Worm (Caenorhabditis elegans) whole organism, mixed stage, embryonic: Measurements from ENCODE around the gene srx-111.

Source experiments
- M03D4.4 ChIP-seq: sonication (generic microtip); optimal IDR thresholded peaks from 2 replicates; lab custom pipeline; 2017; ENCODE audit warnings: mild to moderate bottlenecking, missing genetic modification characterization, missing compliant biosample characterization
- bed-3 ChIP-seq: fragments of 200-800 bp; sonication (Bioruptor generic); optimal IDR thresholded peaks from 3 replicates; lab custom pipeline; 2018; ENCODE audit warnings: mild to moderate bottlenecking, missing genetic modification characterization, moderate library complexity, missing compliant biosample characterization
- blmp-1 ChIP-seq: fragments of 150-350 bp; optimal IDR thresholded peaks from 2 replicates; lab custom pipeline; 2014; ENCODE audit warnings: missing biosample characterization, missing genetic modification characterization
- ceh-43 ChIP-seq: fragments of 200-800 bp; sonication (Bioruptor generic); optimal IDR thresholded peaks from 2 replicates; lab custom pipeline; 2018; ENCODE audit warnings: mild to moderate bottlenecking, missing genetic modification characterization, moderate library complexity, missing compliant biosample characterization
- ces-1 ChIP-seq: fragments of 150-350 bp; optimal IDR thresholded peaks from 2 replicates; lab custom pipeline; 2014; ENCODE audit warnings: missing biosample characterization, missing genetic modification reagents, missing genetic modification characterization
- cnd-1 ChIP-seq: fragments of 200-800 bp; sonication (Bioruptor generic); optimal IDR thresholded peaks from 2 replicates; lab custom pipeline; 2018; ENCODE audit warnings: mild to moderate bottlenecking, missing genetic modification characterization, missing compliant biosample characterization
- drap-1 ChIP-seq: fragments of 200-800 bp; sonication (Bioruptor generic); optimal IDR thresholded peaks from 3 replicates; lab custom pipeline; 2018; ENCODE audit warnings: mild to moderate bottlenecking, missing genetic modification characterization, missing compliant biosample characterization
- elt-1 ChIP-seq: sonication (generic microtip); optimal IDR thresholded peaks from 2 replicates; lab custom pipeline; 2017; ENCODE audit warnings: missing genetic modification characterization, mild to moderate bottlenecking, missing compliant biosample characterization, antibody characterized with exemption, moderate library complexity, borderline replicate concordance; ENCODE audit not compliant: insufficient read depth
- flh-1 ChIP-seq: fragments of 200-800 bp; sonication (Bioruptor generic); optimal IDR thresholded peaks from 2 replicates; lab custom pipeline; 2018; ENCODE audit warnings: mild to moderate bottlenecking, missing genetic modification characterization, moderate library complexity, missing compliant biosample characterization
- ham-2 ChIP-seq: fragments of 200-800 bp; sonication (Bioruptor generic); optimal IDR thresholded peaks from 2 replicates; lab custom pipeline; 2018; ENCODE audit warnings: mild to moderate bottlenecking, missing genetic modification characterization, missing compliant biosample characterization
- hlh-1 ChIP-seq: fragments of 150-350 bp; optimal IDR thresholded peaks from 2 replicates; lab custom pipeline; 2014; ENCODE audit warnings: missing biosample characterization, missing genetic modification reagents, missing genetic modification characterization
- lin-32 ChIP-seq: fragments of 200-800 bp; sonication (Bioruptor generic); optimal IDR thresholded peaks from 2 replicates; lab custom pipeline; 2018; ENCODE audit warnings: mild to moderate bottlenecking, missing genetic modification characterization, missing compliant biosample characterization
- mab-5 ChIP-seq: fragments of 150-350 bp; optimal IDR thresholded peaks from 2 replicates; lab custom pipeline; 2014; ENCODE audit warnings: missing biosample characterization, missing genetic modification characterization
- mep-1 ChIP-seq: fragments of 150-350 bp; optimal IDR thresholded peaks from 2 replicates; lab custom pipeline; 2017; ENCODE audit warnings: missing biosample characterization, missing genetic modification reagents, missing genetic modification characterization, inconsistent platforms
- mls-2 ChIP-seq: sonication (generic microtip); optimal IDR thresholded peaks from 2 replicates; lab custom pipeline; 2016; ENCODE audit warnings: mild to moderate bottlenecking, missing genetic modification characterization, moderate library complexity, missing compliant biosample characterization
- nhr-12 ChIP-seq: fragments of 150-350 bp; optimal IDR thresholded peaks from 2 replicates; lab custom pipeline; 2014; ENCODE audit warnings: missing biosample characterization, missing genetic modification characterization
- nhr-2 ChIP-seq: fragments of 150-350 bp; optimal IDR thresholded peaks from 2 replicates; lab custom pipeline; 2014; ENCODE audit warnings: missing biosample characterization, missing genetic modification characterization
- nhr-237 ChIP-seq: fragments of 150-350 bp; optimal IDR thresholded peaks from 2 replicates; lab custom pipeline; 2014; ENCODE audit warnings: missing biosample characterization, missing genetic modification characterization
- nhr-76 ChIP-seq: sonication (generic microtip); optimal IDR thresholded peaks from 2 replicates; lab custom pipeline; 2017; ENCODE audit warnings: missing biosample characterization, missing genetic modification characterization
- pha-4 ChIP-seq: fragments of 150-350 bp; optimal IDR thresholded peaks from 2 replicates; lab custom pipeline; 2018; ENCODE audit warnings: missing biosample characterization, missing genetic modification reagents, missing genetic modification characterization
- sem-2 ChIP-seq: fragments of 200-800 bp; sonication (Bioruptor generic); optimal IDR thresholded peaks from 2 replicates; lab custom pipeline; 2018; ENCODE audit warnings: mild to moderate bottlenecking, missing genetic modification characterization, missing compliant biosample characterization
- snpc-4 ChIP-seq: fragments of 150-350 bp; optimal IDR thresholded peaks from 2 replicates; lab custom pipeline; 2014; ENCODE audit warnings: missing biosample characterization, missing genetic modification characterization
- sptf-1 ChIP-seq: sonication (generic microtip); optimal IDR thresholded peaks from 2 replicates; lab custom pipeline; 2017; ENCODE audit warnings: mild to moderate bottlenecking, missing genetic modification characterization, moderate library complexity, missing compliant biosample characterization
- tbx-8 ChIP-seq: fragments of 200-800 bp; sonication (Bioruptor generic); optimal IDR thresholded peaks from 2 replicates; lab custom pipeline; 2018; ENCODE audit warnings: mild to moderate bottlenecking, missing genetic modification characterization, moderate library complexity, missing compliant biosample characterization
- unc-120 ChIP-seq: sonication (generic microtip); optimal IDR thresholded peaks from 2 replicates; lab custom pipeline; 2017; ENCODE audit warnings: missing genetic modification characterization, missing compliant biosample characterization; ENCODE audit not compliant: poor library complexity, severe bottlenecking
- unc-39 ChIP-seq: fragments of 150-350 bp; optimal IDR thresholded peaks from 2 replicates; lab custom pipeline; 2014; ENCODE audit warnings: missing biosample characterization, missing genetic modification characterization
- unc-62 ChIP-seq: fragments of 150-350 bp; optimal IDR thresholded peaks from 2 replicates; lab custom pipeline; 2014; ENCODE audit warnings: missing biosample characterization, missing genetic modification reagents, missing genetic modification characterization
- zip-8 ChIP-seq: fragments of 150-350 bp; optimal IDR thresholded peaks from 2 replicates; lab custom pipeline; 2014; ENCODE audit warnings: missing biosample characterization, missing genetic modification characterization
- ztf-11 ChIP-seq: fragments of 150-350 bp; optimal IDR thresholded peaks from 2 replicates; lab custom pipeline; 2014; ENCODE audit warnings: missing biosample characterization, missing genetic modification characterization

The srx-111 gene

ce11 chrII:3716961-3717360 lies 40.6 kb upstream of the srx-111 start, which contains the start of gene fbxc-52:
Gene fbxc-52 (plus strand): TSS chrII:3717261.
- TF ChIP-seq ztf-11: no peak
- no peak for TF ChIP-seq nhr-2 (tag; lab: Kevin White, UChicago)
- no peak for TF ChIP-seq unc-62 (GFP tag; lab: Kevin White, UChicago)

ce11 chrII:3721016-3721415 lies 36.6 kb upstream of the srx-111 start, which contains the start of gene C46E10.3:
Gene C46E10.3 (plus strand): TSS chrII:3721316.
- TF ChIP-seq snpc-4 (tag; lab: Kevin White, UChicago): no peak
- TF ChIP-seq M03D4.4 (tag; lab: Kevin White, UChicago): no peak
- TF ChIP-seq nhr-12 (tag; lab: Kevin White, UChicago): no peak
- no peak for TF ChIP-seq nhr-237 (tag; lab: Kevin White, UChicago)
- no peak for TF ChIP-seq unc-39 (tag; lab: Kevin White, UChicago)
- no peak for TF ChIP-seq unc-62 (GFP tag; lab: Kevin White, UChicago)
- TF ChIP-seq ham-2 (GFP tag; lab: Kevin White, UChicago): no peak
- no peak for TF ChIP-seq nhr-2 (tag; lab: Kevin White, UChicago)
- TF ChIP-seq cnd-1 (tag; lab: Kevin White, UChicago): no peak
- TF ChIP-seq mab-5: no peak

- TF ChIP-seq unc-120 (tag; lab: Kevin White, UChicago): no peak
- TF ChIP-seq nhr-76 (tag; lab: Kevin White, UChicago): no peak
- TF ChIP-seq ham-2 (GFP tag; lab: Kevin White, UChicago): no peak
- TF ChIP-seq pha-4 (tag; lab: Kevin White, UChicago): no peak
- no peak for TF ChIP-seq tbx-8 (GFP tag; lab: Kevin White, UChicago)
- TF ChIP-seq sem-2 (GFP tag; lab: Kevin White, UChicago): no peak
- no peak for TF ChIP-seq drap-1
- no peak for TF ChIP-seq lin-32 (GFP tag; lab: Kevin White, UChicago)
- no peak for TF ChIP-seq cnd-1 (tag; lab: Kevin White, UChicago)
Measured at ce11 chrII:3724175-3724715, 33.4 kb upstream of the srx-111 start, which contains the start of gene C46E10.1. Gene C46E10.1 (plus strand): TSS chrII:3724225.

DNA sequence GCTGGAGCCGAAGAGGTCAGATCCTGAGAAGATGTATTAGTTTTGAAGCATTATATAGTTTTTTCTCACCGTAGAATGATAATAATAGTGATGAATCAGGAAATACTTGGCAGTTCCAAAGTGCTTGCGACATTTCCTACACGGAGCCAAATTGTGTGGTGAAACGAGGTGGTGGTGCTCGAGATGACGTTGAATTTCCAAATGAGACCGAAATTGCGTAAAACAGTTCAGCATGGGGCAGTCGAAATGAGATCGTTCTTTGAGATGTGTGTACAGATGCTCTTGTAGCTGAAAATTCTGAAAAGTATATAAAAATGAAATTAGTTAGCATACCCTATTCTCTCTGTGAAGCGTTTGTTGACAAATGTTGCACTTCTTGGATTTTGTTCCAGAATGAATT lies 29.6 kb upstream of the srx-111 start, which contains the start of gene C46E10.8:
Gene C46E10.8, minus strand, starts transcription at position 101 of the 400 bp plus-strand sequence.
- no peak for TF ChIP-seq cnd-1 (tag; lab: Kevin White, UChicago)
- no peak for TF ChIP-seq nhr-237 (tag; lab: Kevin White, UChicago)
- TF ChIP-seq sem-2 (GFP tag; lab: Kevin White, UChicago): no peak
- TF ChIP-seq ztf-11: no peak
- TF ChIP-seq elt-1 (tag; lab: Kevin White, UChicago): no peak
- TF ChIP-seq bed-3 (GFP tag; lab: Kevin White, UChicago): no peak
- no peak for TF ChIP-seq flh-1
- no peak for TF ChIP-seq mep-1 (tag; lab: Kevin White, UChicago)
- TF ChIP-seq ham-2 (GFP tag; lab: Kevin White, UChicago): no peak
- TF ChIP-seq unc-62 (GFP tag; lab: Kevin White, UChicago): no peak
- no peak for TF ChIP-seq unc-120 (tag; lab: Kevin White, UChicago)

DNA sequence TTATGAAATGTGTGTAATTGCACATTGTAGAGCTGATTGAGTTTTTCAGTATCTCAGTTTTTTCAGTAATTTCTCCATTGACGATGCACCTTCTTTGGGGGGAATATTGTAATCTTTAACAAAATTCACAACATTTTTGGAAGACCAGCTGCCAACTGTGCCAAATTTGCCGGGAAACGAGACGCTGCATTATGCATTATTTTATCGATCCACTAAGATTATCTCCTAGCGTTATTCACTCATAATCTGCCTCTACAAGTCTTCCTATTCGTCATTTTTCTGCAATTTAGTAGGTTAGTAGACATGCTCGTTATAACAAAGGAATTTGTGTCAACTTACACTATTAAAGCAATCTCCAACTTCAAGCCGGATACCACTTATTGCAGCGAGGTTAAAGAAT lies 25.9 kb upstream of the srx-111 start, which contains the start of the genes sdz-12 and bath-31:
Gene sdz-12, minus strand, starts transcription at position 101 of the 400 bp plus-strand sequence.
Gene bath-31, plus strand, starts transcription at position 251 of the 400 bp plus-strand sequence.
- TF ChIP-seq nhr-12 (tag; lab: Kevin White, UChicago) (no peak), sptf-1 (tag; lab: Kevin White, UChicago) (no peak), tbx-8 (GFP tag; lab: Kevin White, UChicago) (no peak), nhr-237 (tag; lab: Kevin White, UChicago) (no peak), pha-4 (tag; lab: Kevin White, UChicago) (no peak), drap-1 (no peak), ceh-43 (GFP tag; lab: Kevin White, UChicago) (no peak), mep-1 (tag; lab: Kevin White, UChicago) (no peak), unc-62 (GFP tag; lab: Kevin White, UChicago) (no peak), zip-8 (tag; lab: Kevin White, UChicago) (no peak), snpc-4 (tag; lab: Kevin White, UChicago) (no peak), ztf-11 (no peak), blmp-1 (no peak), mls-2 (no peak), ces-1 (GFP tag; lab: Kevin White, UChicago) (no peak), nhr-76 (tag; lab: Kevin White, UChicago) (no peak), hlh-1 (no peak)
